Worm (Caenorhabditis elegans): ENCODE data around the gene C29F7.10.

C29F7.10 gene

DNA sequence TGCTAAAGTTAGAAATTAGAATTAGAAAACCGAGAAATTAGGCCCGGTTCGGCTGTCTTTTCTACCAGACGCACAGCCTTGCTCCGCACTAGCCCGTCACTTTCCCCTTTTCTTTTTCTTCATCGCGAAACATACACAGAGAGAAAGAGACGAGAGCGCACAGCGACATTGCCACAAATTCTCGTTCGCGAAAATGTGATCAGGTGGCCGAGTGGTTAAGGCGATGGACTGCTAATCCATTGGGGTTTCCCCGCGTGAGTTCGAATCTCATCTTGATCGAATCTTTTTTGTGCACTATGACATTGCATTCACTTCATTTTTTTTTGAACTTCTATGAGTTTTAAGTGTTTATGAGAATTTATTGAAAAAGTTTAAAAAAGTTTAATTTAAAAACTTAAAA is 11.2 kb upstream of the C29F7.10 start (continued):
- no peak for TF ChIP-seq lir-3 (tag; optimal IDR thresholded peaks at IDR 0.05)
- TF ChIP-seq zag-1 (tag; optimal IDR thresholded peaks at IDR 0.05), result no peak
- TF ChIP-seq nhr-237 (tag; optimal IDR thresholded peaks at IDR 0.05), result no peak
- peak; percentile 51 for TF ChIP-seq ztf-7 (tag; optimal IDR thresholded peaks at IDR 0.05)
- TF ChIP-seq dpl-1 (GFP tag; optimal IDR thresholded peaks at IDR 0.05), result peak; percentile 5
- no peak for TF ChIP-seq nhr-11 (tag; optimal IDR thresholded peaks at IDR 0.05)
- TF ChIP-seq pqm-1 (tag; optimal IDR thresholded peaks at IDR 0.05), result no peak
- TF ChIP-seq F37D6.2 (tag; optimal IDR thresholded peaks at IDR 0.05), result peak; percentile 66
- 0 out of 2 replicates have a peak, but pooled peaks have one; percentile 44 for TF ChIP-seq lin-29 (GFP tag; IDR thresholded peaks at IDR 0.05)
- peak; percentile 77 for TF ChIP-seq vab-7 (GFP tag; IDR thresholded peaks at IDR 0.05)
- no peak for TF ChIP-seq R02D3.7 (tag; optimal IDR thresholded peaks at IDR 0.05)
- TF ChIP-seq Y105C5A.15 (GFP tag; IDR thresholded peaks at IDR 0.05), result 0 out of 2 replicates have a peak, but pooled peaks have one; percentile 63
- no peak for TF ChIP-seq ztf-11 (tag; optimal IDR thresholded peaks at IDR 0.05)
- peak in 1 of 2 experiments; percentile 29 for TF ChIP-seq mdl-1 (tag; optimal IDR thresholded peaks at IDR 0.05)
- no peak for TF ChIP-seq aha-1 (tag)
- TF ChIP-seq nhr-102 (tag; optimal IDR thresholded peaks at IDR 0.05), result peak; percentile 56
- peak; percentile 20 for TF ChIP-seq jun-1 (tag; optimal IDR thresholded peaks at IDR 0.05)
- TF ChIP-seq ceh-32 (tag; optimal IDR thresholded peaks at IDR 0.05; ENCODE audit: poor library complexity), result no peak
- TF ChIP-seq gei-8 (GFP tag; optimal IDR thresholded peaks at IDR 0.05), result no peak
- no peak for TF ChIP-seq Y5F2A.4 (GFP tag; optimal IDR thresholded peaks at IDR 0.05)
- TF ChIP-seq nhr-28 (tag; optimal IDR thresholded peaks at IDR 0.05), result no peak
- peak; percentile 81 for TF ChIP-seq snpc-1.2 (GFP tag; IDR thresholded peaks at IDR 0.05)
- TF ChIP-seq nhr-76 (tag; optimal IDR thresholded peaks at IDR 0.05), result no peak
- TF ChIP-seq lin-15B (tag; optimal IDR thresholded peaks at IDR 0.05), result no peak
- TF ChIP-seq unc-62 (GFP tag; optimal IDR thresholded peaks at IDR 0.05 in 1 of 2), result no peak
- TF ChIP-seq unc-62 (tag; optimal IDR thresholded peaks at IDR 0.05), result no peak
- no peak for TF ChIP-seq sdz-12 (GFP tag; optimal IDR thresholded peaks at IDR 0.05)
- no peak for TF ChIP-seq F49E8.2 (tag; optimal IDR thresholded peaks at IDR 0.05; ENCODE audit: borderline replicate concordance)
- peak; percentile 19 for TF ChIP-seq nhr-77 (tag; optimal IDR thresholded peaks at IDR 0.05)
- no peak for TF ChIP-seq ces-1 (GFP tag; optimal IDR thresholded peaks at IDR 0.05)
- peak; percentile 89 for TF ChIP-seq hmg-1.1 (GFP tag; IDR thresholded peaks at IDR 0.05)
- peak; percentile 0 to 37 for TF ChIP-seq daf-16 (GFP tag; optimal IDR thresholded peaks at IDR 0.05)
- TF ChIP-seq daf-16 (tag; optimal IDR thresholded peaks at IDR 0.05), result peak; percentile 52
- peak; percentile 75 for TF ChIP-seq madf-9 (GFP tag; conservative IDR thresholded peaks at IDR 0.05)
- no peak for TF ChIP-seq ceh-28 (tag; optimal IDR thresholded peaks at IDR 0.05)
- TF ChIP-seq hif-1 (tag; optimal IDR thresholded peaks at IDR 0.05), result no peak
- TF ChIP-seq hlh-11 (tag; optimal IDR thresholded peaks at IDR 0.05), result peak; percentile 47
- TF ChIP-seq attf-4 (tag; optimal IDR thresholded peaks at IDR 0.05), result no peak
- TF ChIP-seq duxl-1 (tag; optimal IDR thresholded peaks at IDR 0.05; ENCODE audit: poor library complexity), result no peak
- peak; percentile 74 for TF ChIP-seq rbr-2 (tag; optimal IDR thresholded peaks at IDR 0.05)
- peak; percentile 44 for TF ChIP-seq spr-1 (tag; optimal IDR thresholded peaks at IDR 0.05)
- TF ChIP-seq nhr-25 (tag; optimal IDR thresholded peaks at IDR 0.05; ENCODE audit: borderline replicate concordance, insufficient read depth), result no peak
- 0 out of 2 replicates have a peak, but pooled peaks have one; percentile 40 for TF ChIP-seq ceh-44 (GFP tag; IDR thresholded peaks at IDR 0.05)
- peak; percentile 79 for TF ChIP-seq mes-2 (tag; optimal IDR thresholded peaks at IDR 0.05; ENCODE audit: poor library complexity, severe bottlenecking)
- peak; percentile 16 for TF ChIP-seq nhr-6 (tag; optimal IDR thresholded peaks at IDR 0.05)
- no peak for TF ChIP-seq nhr-10 (tag; optimal IDR thresholded peaks at IDR 0.05)
- peak; percentile 83 for TF ChIP-seq egl-43 (GFP tag; IDR thresholded peaks at IDR 0.05)
- TF ChIP-seq ceh-82 (tag; optimal IDR thresholded peaks at IDR 0.05), result no peak
- TF ChIP-seq ama-1 (optimal IDR thresholded peaks at IDR 0.05), result no peak
- TF ChIP-seq egl-27 (tag; optimal IDR thresholded peaks at IDR 0.05), result no peak
- TF ChIP-seq ceh-62 (tag; optimal IDR thresholded peaks at IDR 0.05), result no peak
- no peak for TF ChIP-seq zfp-2 (tag; optimal IDR thresholded peaks at IDR 0.05)
- TF ChIP-seq T26A8.4 (GFP tag; IDR thresholded peaks at IDR 0.05), result peak; percentile 74
